Worm (Caenorhabditis elegans) whole organism, midembryonic: ENCODE measurements around the gene C50B8.6.

Experiments
- flt-1 ChIP-seq: fragments of 200-800 bp; sonication (Bioruptor generic); IDR thresholded peaks from 2 replicates; pipeline ENCODE4 v1.3.6; 2022; ENCODE audit warnings: missing genetic modification characterization, missing compliant biosample characterization
- tab-1 ChIP-seq: fragments of 200-800 bp; sonication (Bioruptor generic); IDR thresholded peaks from 2 replicates; pipeline ENCODE4 v1.3.6; 2022; ENCODE audit warnings: missing genetic modification characterization, missing compliant biosample characterization

- TF ChIP-seq flt-1 (GFP tag; lab: Robert Waterston, UW): no peak
- TF ChIP-seq tab-1: no peak
Observed at ce11 chrV:13621720-13622119, 42.9 kb downstream of the C50B8.6 start, which contains the start of gene F53F4.16.
